Fruit fly (Drosophila melanogaster) S2 (cell line): ENCODE measurements around the gene CG4367.

ENCODE experiments used
- CG8478 ChIP-seq: fragments of >200 bp; optimal IDR thresholded peaks from 2 replicates; lab custom pipeline; 2018
- CTCF ChIP-seq, 2 experiments: fragments of >200 bp; optimal IDR thresholded peaks; 2 replicates each; lab custom pipeline; 2018

DNA sequence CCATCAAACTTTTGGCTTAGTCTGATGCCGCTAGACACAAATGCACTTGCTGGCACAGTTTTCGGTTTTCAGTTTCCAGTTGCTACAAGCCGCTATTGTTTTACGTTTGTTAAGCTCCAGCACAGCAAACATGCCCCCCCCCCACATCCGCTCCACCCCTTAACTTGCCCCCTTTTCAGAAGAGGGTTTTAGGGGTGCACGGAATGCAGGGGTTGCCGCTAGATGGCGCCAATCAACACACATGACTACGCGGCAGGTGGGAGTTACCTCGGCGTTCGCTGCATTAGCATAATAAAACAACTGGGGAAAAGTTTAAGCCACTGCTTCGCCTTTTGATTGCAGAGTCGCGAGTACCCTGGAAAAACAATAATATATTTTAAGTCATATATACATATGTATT lies 42.1 kb upstream of the CG4367 start:
- TF ChIP-seq CG8478 (lab: Kevin White, UChicago) (no peak), CTCF (optimal IDR thresholded peaks at IDR 0.05; lab: Kevin White, UChicago) (peak; percentile 62 to 63)
